Fruit fly (Drosophila melanogaster) whole organism, adult: Measurements from ENCODE around the gene CG9609.

Source experiments
- CG11617 ChIP-seq: fragments of 200-800 bp; sonication (Bioruptor generic); optimal IDR thresholded peaks from 2 replicates; lab custom pipeline; 2017; ENCODE audit warnings: mild to moderate bottlenecking, missing biosample characterization, missing genetic modification reagents, missing genetic modification characterization
- CG12768 ChIP-seq: fragments of 200-800 bp; sonication (Bioruptor generic); optimal IDR thresholded peaks from 2 replicates; lab custom pipeline; 2017; ENCODE audit warnings: missing biosample characterization, missing genetic modification characterization, mild to moderate bottlenecking, moderate library complexity, missing genetic modification reagents
- CG14711 ChIP-seq: fragments of 200-800 bp; sonication (Bioruptor generic); optimal IDR thresholded peaks from 2 replicates; lab custom pipeline; 2018; ENCODE audit warnings: missing biosample characterization, mild to moderate bottlenecking, missing genetic modification characterization, moderate library complexity
- CG1620 ChIP-seq: fragments of 200-800 bp; sonication (Bioruptor generic); optimal IDR thresholded peaks from 2 replicates; lab custom pipeline; 2016; ENCODE audit warnings: missing biosample characterization, missing genetic modification characterization
- CG33017 ChIP-seq: fragments of 200-800 bp; sonication (Bioruptor generic); optimal IDR thresholded peaks from 2 replicates; lab custom pipeline; 2018; ENCODE audit warnings: missing biosample characterization, mild to moderate bottlenecking, missing genetic modification characterization, moderate library complexity
- CG5204 ChIP-seq: fragments of 200-800 bp; sonication (Bioruptor generic); optimal IDR thresholded peaks from 2 replicates; lab custom pipeline; 2016; ENCODE audit warnings: missing biosample characterization, missing genetic modification characterization
- CG7045 ChIP-seq: fragments of 200-800 bp; sonication (Bioruptor generic); optimal IDR thresholded peaks from 2 replicates; lab custom pipeline; 2017; ENCODE audit warnings: missing biosample characterization, mild to moderate bottlenecking, missing genetic modification characterization
- CG7101 ChIP-seq: fragments of 200-800 bp; sonication (Bioruptor generic); optimal IDR thresholded peaks from 2 replicates; lab custom pipeline; 2018; ENCODE audit warnings: missing biosample characterization, mild to moderate bottlenecking, missing genetic modification characterization, moderate library complexity
- Clk ChIP-seq: fragments of 200-800 bp; sonication (Bioruptor generic); optimal IDR thresholded peaks from 2 replicates; lab custom pipeline; 2017; ENCODE audit warnings: missing biosample characterization, missing genetic modification characterization
- Crg-1 ChIP-seq: fragments of 200-800 bp; sonication (Bioruptor generic); optimal IDR thresholded peaks from 2 replicates; lab custom pipeline; 2016; ENCODE audit warnings: missing biosample characterization, missing genetic modification characterization
- Hr96 ChIP-seq: fragments of 200-800 bp; sonication (Bioruptor generic); optimal IDR thresholded peaks from 2 replicates; lab custom pipeline; 2016; ENCODE audit warnings: missing biosample characterization, missing genetic modification characterization
- Mnt ChIP-seq: fragments of 200-800 bp; sonication (Bioruptor generic); optimal IDR thresholded peaks from 2 replicates; lab custom pipeline; 2016; ENCODE audit warnings: missing biosample characterization, mild to moderate bottlenecking, missing genetic modification characterization
- bab1 ChIP-seq: fragments of 200-800 bp; sonication (Bioruptor generic); optimal IDR thresholded peaks from 3 replicates; lab custom pipeline; 2019; ENCODE audit warnings: missing biosample characterization, mild to moderate bottlenecking, missing genetic modification characterization, moderate library complexity
- cic ChIP-seq: fragments of 200-800 bp; sonication (Bioruptor generic); optimal IDR thresholded peaks from 2 replicates; lab custom pipeline; 2017; ENCODE audit warnings: missing biosample characterization, mild to moderate bottlenecking, missing genetic modification characterization, moderate library complexity
- cnc ChIP-seq, 2 experiments: fragments of >200 bp; optimal IDR thresholded peaks; 2 replicates each; lab custom pipeline; 2017
- kay ChIP-seq: fragments of 200-800 bp; sonication (Bioruptor generic); peaks from one replicate; lab custom pipeline; 2016; ENCODE audit warnings: missing biosample characterization, missing genetic modification characterization, borderline replicate concordance
- ovo ChIP-seq: fragments of 200-800 bp; sonication (Bioruptor generic); optimal IDR thresholded peaks from 2 replicates; lab custom pipeline; 2016; ENCODE audit warnings: missing biosample characterization, missing genetic modification characterization
- pad ChIP-seq: fragments of 200-800 bp; sonication (Bioruptor generic); optimal IDR thresholded peaks from 3 replicates; lab custom pipeline; 2017; ENCODE audit warnings: missing biosample characterization, missing genetic modification characterization, mild to moderate bottlenecking, moderate library complexity, missing genetic modification reagents
- tj ChIP-seq: fragments of 200-800 bp; sonication (Bioruptor generic); optimal IDR thresholded peaks from 3 replicates; lab custom pipeline; 2017; ENCODE audit warnings: missing biosample characterization, mild to moderate bottlenecking, missing genetic modification characterization, moderate library complexity
- toe ChIP-seq: fragments of 200-800 bp; sonication (Bioruptor generic); optimal IDR thresholded peaks from 2 replicates; lab custom pipeline; 2016; ENCODE audit warnings: missing biosample characterization, missing genetic modification characterization

Gene CG9609

DNA sequence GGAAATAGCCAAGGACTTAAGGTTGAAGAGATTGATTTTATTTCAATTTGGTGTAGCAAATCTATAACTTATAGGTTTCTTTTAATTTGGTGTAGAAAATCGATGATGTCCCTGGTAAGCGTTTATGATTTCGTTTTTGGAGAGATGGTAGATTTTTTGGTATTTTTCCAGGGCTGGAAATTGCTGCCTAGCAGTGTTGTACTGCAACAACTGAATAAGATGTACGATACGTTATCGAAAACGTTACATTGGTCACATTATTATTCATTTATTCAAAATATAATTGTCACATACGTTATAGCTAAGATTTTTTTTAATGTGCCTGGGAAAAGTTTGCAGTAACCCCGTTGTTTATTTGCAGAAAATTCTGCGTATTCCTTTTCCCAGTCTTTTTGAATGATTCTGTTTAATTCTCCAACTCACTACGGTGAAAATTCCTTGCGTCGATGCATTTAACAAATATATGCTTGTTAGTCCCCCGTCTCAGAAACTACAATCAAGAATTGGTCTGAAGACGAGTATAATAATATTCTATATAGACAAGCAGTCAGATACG is at the start of gene CG9609, which contains the start of gene Sap30:
CG9609 (minus strand) TSS at position 149 of the 556 bp plus-strand sequence.
Sap30 (plus strand) TSS at position 424 of the 556 bp plus-strand sequence.
- TF ChIP-seq cnc (optimal IDR thresholded peaks at IDR 0.05; lab: Kevin White, UChicago) (no peak), CG11617 (GFP tag; lab: Kevin White, UChicago) (no peak), CG14711 (tag; lab: Kevin White, UChicago) (no peak), bab1 (GFP tag; lab: Kevin White, UChicago) (no peak), CG7045 (no peak), Crg-1 (GFP tag; lab: Kevin White, UChicago) (no peak), toe (GFP tag; lab: Kevin White, UChicago) (no peak), Mnt (no peak), CG33017 (tag; lab: Kevin White, UChicago) (no peak), CG5204 (GFP tag; lab: Kevin White, UChicago) (no peak), tj (no peak), CG12768 (GFP tag; lab: Kevin White, UChicago) (no peak), kay (no peak), Hr96 (GFP tag; lab: Kevin White, UChicago) (no peak)

DNA sequence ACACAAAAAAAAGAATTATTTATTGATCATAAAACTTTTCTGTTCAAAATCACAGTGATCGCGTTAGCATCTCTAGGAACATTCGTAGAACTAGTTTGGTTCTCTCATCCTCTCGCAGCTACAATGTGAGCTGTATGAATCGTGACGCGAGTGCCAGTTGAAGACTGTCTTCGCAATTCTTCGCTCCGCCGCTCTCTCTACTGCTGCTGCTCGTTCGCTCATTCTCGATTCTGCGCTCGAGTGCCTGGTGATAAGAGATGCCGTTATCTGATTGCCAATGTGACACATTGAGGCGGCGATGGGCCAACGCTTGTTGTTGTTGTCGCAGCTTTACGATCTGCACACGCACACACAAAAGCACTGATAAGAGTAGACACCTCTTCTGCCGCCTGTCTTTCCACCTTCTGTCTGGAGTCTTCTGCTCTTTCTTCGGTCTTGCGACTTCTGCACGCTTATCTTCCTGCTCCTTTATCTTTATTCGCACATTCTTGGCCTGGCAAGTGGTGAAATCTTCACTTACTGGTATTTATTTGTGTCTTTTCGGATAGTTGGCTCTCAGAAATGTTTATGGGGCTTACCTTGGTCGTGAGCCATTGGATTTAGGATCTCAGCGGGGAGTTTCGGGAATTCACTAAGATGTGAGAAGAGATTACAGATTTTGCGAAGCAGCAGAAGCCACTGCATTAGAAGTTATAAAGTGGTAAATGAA is 49.4 kb upstream of the CG9609 start:
- TF ChIP-seq cic (GFP tag; lab: Kevin White, UChicago) (no peak), CG33017 (tag; lab: Kevin White, UChicago) (no peak), ovo (GFP tag; lab: Kevin White, UChicago) (peak; percentile 61), tj (peak; percentile 28)

DNA sequence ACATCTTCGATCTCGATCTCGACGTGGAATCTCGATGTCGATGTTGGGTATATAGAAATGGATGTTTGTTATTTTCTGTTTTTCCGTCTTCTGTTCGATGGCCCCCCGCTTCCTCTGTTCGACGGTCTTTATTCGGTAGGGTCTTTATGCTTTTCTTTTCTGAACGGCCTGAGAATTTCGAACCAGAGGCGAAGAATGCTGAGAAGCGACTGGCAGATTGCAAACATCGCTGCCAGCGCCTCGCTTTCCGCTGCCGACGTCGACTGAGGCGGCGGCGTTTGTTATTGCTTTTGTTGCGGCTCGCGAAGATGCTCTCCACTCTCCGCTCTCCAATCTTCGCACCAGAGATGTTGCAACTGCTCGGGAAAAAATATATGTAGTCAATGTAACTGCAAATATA is 48.5 kb upstream of the CG9609 start, which contains the start of the genes CG13004 and CG46306:
CG13004 (minus strand) TSS at position 217 of the 400 bp plus-strand sequence.
CG46306 (minus strand) TSS at position 217 of the 400 bp plus-strand sequence.
- TF ChIP-seq tj (peak; percentile 14), toe (GFP tag; lab: Kevin White, UChicago) (no peak)

DNA sequence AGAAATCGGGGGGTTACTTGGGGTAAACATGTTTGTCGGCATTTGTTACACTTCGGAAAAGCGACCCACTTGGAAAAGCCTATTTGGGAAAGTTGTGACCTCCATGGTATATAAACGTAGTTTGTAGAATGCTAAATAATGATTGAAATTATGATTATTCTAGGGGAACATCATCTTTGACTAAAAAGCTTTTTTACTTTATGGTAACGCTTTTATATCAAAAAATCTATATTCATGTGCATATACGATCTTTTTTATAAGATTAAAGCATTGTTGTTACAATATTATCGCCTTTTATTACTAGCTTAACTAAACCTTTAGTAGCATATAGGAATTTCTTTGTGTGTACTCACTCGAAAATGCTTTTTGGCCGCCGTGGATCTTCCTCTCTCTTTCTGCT is 47.5 kb upstream of the CG9609 start:
- TF ChIP-seq toe (GFP tag; lab: Kevin White, UChicago) (no peak), bab1 (GFP tag; lab: Kevin White, UChicago) (no peak), CG12768 (GFP tag; lab: Kevin White, UChicago) (no peak), CG7101 (tag; lab: Kevin White, UChicago) (no peak), cic (GFP tag; lab: Kevin White, UChicago) (no peak), CG5204 (GFP tag; lab: Kevin White, UChicago) (no peak), ovo (GFP tag; lab: Kevin White, UChicago) (no peak), CG11617 (GFP tag; lab: Kevin White, UChicago) (no peak), tj (no peak), CG33017 (tag; lab: Kevin White, UChicago) (no peak), Hr96 (GFP tag; lab: Kevin White, UChicago) (no peak), CG1620 (GFP tag; lab: Kevin White, UChicago) (no peak), Crg-1 (GFP tag; lab: Kevin White, UChicago) (no peak), Clk (GFP tag; lab: Kevin White, UChicago) (no peak), Mnt (no peak), cnc (optimal IDR thresholded peaks at IDR 0.05; lab: Kevin White, UChicago) (no peak), CG7045 (no peak), pad (GFP tag; lab: Kevin White, UChicago) (no peak)

DNA sequence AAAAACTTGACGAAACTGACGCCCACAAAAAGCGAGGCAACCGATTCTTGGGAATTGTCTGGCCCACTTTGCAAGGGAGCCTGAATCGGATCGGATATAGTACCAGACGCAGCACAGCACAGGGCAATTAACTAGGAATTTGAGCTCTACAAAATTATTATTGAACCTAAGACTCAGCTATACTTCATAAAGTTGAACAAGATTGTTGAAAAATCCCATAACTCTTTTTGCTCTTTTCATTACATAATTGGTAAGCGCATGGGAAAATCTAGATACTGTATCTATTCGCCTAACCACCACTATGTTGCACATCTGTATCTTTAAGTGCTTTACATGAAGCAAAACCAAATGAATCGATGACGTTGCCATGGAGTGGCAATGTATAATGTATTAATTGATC is 46.3 kb upstream of the CG9609 start:
- TF ChIP-seq ovo (GFP tag; lab: Kevin White, UChicago) (no peak), Mnt (no peak), CG12768 (GFP tag; lab: Kevin White, UChicago) (no peak), tj (peak; percentile 10), bab1 (GFP tag; lab: Kevin White, UChicago) (no peak), CG14711 (tag; lab: Kevin White, UChicago) (peak; percentile 23), Clk (GFP tag; lab: Kevin White, UChicago) (no peak)

DNA sequence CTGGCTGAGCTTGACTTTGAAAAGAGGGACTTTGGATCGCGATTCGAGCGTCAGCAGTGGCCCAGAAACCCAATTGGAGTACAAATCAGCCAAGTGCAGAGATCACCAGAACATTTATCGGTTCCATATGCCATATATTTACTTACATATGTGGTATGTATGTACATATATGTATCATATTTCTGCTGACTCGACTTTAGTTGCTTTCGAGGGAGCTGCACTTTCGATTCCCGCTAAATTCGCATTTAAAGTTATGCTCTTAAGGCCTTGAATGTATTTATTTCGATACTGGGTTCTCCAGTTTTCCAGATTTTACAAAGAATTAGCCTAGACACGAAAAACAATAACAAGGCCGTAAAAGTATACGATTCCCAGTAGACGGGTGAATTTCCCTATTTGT is 45.0 kb upstream of the CG9609 start:
- TF ChIP-seq tj, result peak; percentile 97
- TF ChIP-seq CG5204 (GFP tag; lab: Kevin White, UChicago), result no peak

DNA sequence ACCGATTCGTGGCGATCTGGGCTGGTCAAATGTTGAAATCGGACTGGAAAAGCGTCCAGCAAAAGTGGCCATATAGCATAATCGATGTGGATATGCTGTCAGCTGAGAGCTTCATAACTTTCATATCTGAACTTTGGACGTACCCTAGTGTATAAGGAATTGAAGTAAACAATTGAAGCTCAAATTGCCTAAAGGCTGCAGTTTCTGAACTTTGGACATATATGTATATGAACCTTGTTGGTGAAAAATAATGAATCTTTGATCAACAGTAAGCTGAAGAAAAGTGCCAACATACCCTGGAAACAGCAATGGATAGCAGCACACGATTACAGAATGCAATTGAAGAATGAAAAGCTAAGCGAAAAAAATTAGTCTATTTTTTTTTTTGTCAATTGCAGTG is 43.3 kb upstream of the CG9609 start:
- TF ChIP-seq tj, result peak; percentile 95
- TF ChIP-seq CG11617 (GFP tag; lab: Kevin White, UChicago), result no peak
- no peak for TF ChIP-seq Mnt
- TF ChIP-seq cic (GFP tag; lab: Kevin White, UChicago), result no peak
- TF ChIP-seq CG1620 (GFP tag; lab: Kevin White, UChicago), result peak; percentile 7
- TF ChIP-seq CG12768 (GFP tag; lab: Kevin White, UChicago), result no peak
- peak; percentile 38 for TF ChIP-seq bab1 (GFP tag; lab: Kevin White, UChicago)
- TF ChIP-seq CG5204 (GFP tag; lab: Kevin White, UChicago), result no peak
- TF ChIP-seq CG7101 (tag; lab: Kevin White, UChicago), result no peak
- TF ChIP-seq cnc (optimal IDR thresholded peaks at IDR 0.05; lab: Kevin White, UChicago), result no peak
